Worm (Caenorhabditis elegans) whole organism, L4 larva: ENCODE data around the gene C29F5.1.

Source experiments
- F44E2.7 ChIP-seq: fragments of 200-800 bp; sonication (Bioruptor generic); IDR thresholded peaks from 2 replicates; pipeline ENCODE4 v2.1.2; 2022; ENCODE audit warnings: missing genetic modification characterization, missing compliant biosample characterization
- F49E8.2 ChIP-seq: sonication (generic microtip); optimal IDR thresholded peaks from 2 replicates; lab custom pipeline; 2016; ENCODE audit warnings: missing compliant biosample characterization, mild to moderate bottlenecking, missing genetic modification characterization, borderline replicate concordance
- R02D3.7 ChIP-seq: fragments of 150-350 bp; sonication (generic microtip); optimal IDR thresholded peaks from 3 replicates; lab custom pipeline; 2014; ENCODE audit warnings: missing biosample characterization, missing genetic modification characterization
- T26A8.4 ChIP-seq: fragments of 200-800 bp; sonication (Bioruptor generic); IDR thresholded peaks from 2 replicates; pipeline ENCODE4 v1.3.6; 2022; ENCODE audit warnings: missing genetic modification characterization, missing compliant biosample characterization
- ZK337.2 ChIP-seq: fragments of 200-800 bp; sonication (Bioruptor generic); IDR thresholded peaks from 2 replicates; pipeline ENCODE4 v1.3.6; 2022; ENCODE audit warnings: missing genetic modification reagents, missing genetic modification characterization, missing compliant biosample characterization
- ZK546.5 ChIP-seq, 2 experiments: sonication (generic microtip); optimal IDR thresholded peaks; 2 replicates each; lab custom pipeline; 2017; ENCODE audit warnings: missing biosample characterization in 2 of 2, missing genetic modification characterization in 2 of 2
- aha-1 ChIP-seq: fragments of 150-350 bp; peaks from one replicate; lab custom pipeline; 2014; ENCODE audit warnings: missing biosample characterization, missing genetic modification characterization
- aly-2 ChIP-seq: sonication (generic microtip); optimal IDR thresholded peaks from 2 replicates; lab custom pipeline; 2018; ENCODE audit warnings: missing biosample characterization, missing genetic modification characterization
- ama-1 ChIP-seq: fragments of 150-350 bp; optimal IDR thresholded peaks from 2 replicates; lab custom pipeline; 2014; ENCODE audit warnings: inconsistent platforms, mixed read lengths
- ceh-32 ChIP-seq: sonication (generic microtip); optimal IDR thresholded peaks from 2 replicates; lab custom pipeline; 2016; ENCODE audit warnings: mild to moderate bottlenecking, missing genetic modification characterization, missing compliant biosample characterization; ENCODE audit not compliant: poor library complexity
- ceh-44 ChIP-seq: fragments of 200-800 bp; sonication (Bioruptor generic); IDR thresholded peaks from 2 replicates; pipeline ENCODE4 v1.3.6; 2022; ENCODE audit warnings: missing genetic modification reagents, missing genetic modification characterization, missing compliant biosample characterization
- ceh-62 ChIP-seq: sonication (generic microtip); optimal IDR thresholded peaks from 2 replicates; lab custom pipeline; 2017; ENCODE audit warnings: missing biosample characterization, missing genetic modification characterization
- ceh-82 ChIP-seq: sonication (generic microtip); optimal IDR thresholded peaks from 2 replicates; lab custom pipeline; 2017; ENCODE audit warnings: missing biosample characterization, missing genetic modification characterization
- cey-2 ChIP-seq: sonication (generic microtip); optimal IDR thresholded peaks from 3 replicates; lab custom pipeline; 2017; ENCODE audit warnings: missing genetic modification characterization, mild to moderate bottlenecking, missing compliant biosample characterization, antibody characterized with exemption, borderline replicate concordance; ENCODE audit not compliant: insufficient read depth
- ctbp-1 ChIP-seq: fragments of 200-800 bp; sonication (Bioruptor generic); IDR thresholded peaks from 2 replicates; pipeline ENCODE4 v1.3.6; 2022; ENCODE audit warnings: missing genetic modification reagents, missing genetic modification characterization, missing compliant biosample characterization
- daf-19 ChIP-seq: fragments of 200-800 bp; sonication (Bioruptor generic); conservative IDR thresholded peaks from 2 replicates; pipeline ENCODE4 v1.3.6; 2022; ENCODE audit warnings: missing genetic modification characterization, missing compliant biosample characterization
- daf-8 ChIP-seq: fragments of 200-800 bp; sonication (Bioruptor generic); IDR thresholded peaks from 2 replicates; pipeline ENCODE4 v1.3.6; 2022; ENCODE audit warnings: missing genetic modification characterization, missing compliant biosample characterization
- duxl-1 ChIP-seq: sonication (generic microtip); optimal IDR thresholded peaks from 2 replicates; lab custom pipeline; 2016; ENCODE audit warnings: mild to moderate bottlenecking, missing genetic modification characterization, moderate library complexity, missing compliant biosample characterization; ENCODE audit not compliant: poor library complexity
- fkh-10 ChIP-seq: fragments of 150-350 bp; optimal IDR thresholded peaks from 2 replicates; lab custom pipeline; 2014; ENCODE audit warnings: missing biosample characterization, missing genetic modification reagents, missing genetic modification characterization
- fos-1 ChIP-seq: fragments of 150-350 bp; optimal IDR thresholded peaks from 2 replicates; lab custom pipeline; 2014; ENCODE audit warnings: missing biosample characterization, missing genetic modification characterization
- gei-8 ChIP-seq: fragments of 200-800 bp; sonication (Bioruptor generic); optimal IDR thresholded peaks from 2 replicates; lab custom pipeline; 2018; ENCODE audit warnings: mild to moderate bottlenecking, missing genetic modification characterization, missing compliant biosample characterization
- hif-1 ChIP-seq, 2 experiments: sonication (generic microtip); optimal IDR thresholded peaks; 2 replicates each; lab custom pipeline; 2016 to 2017; ENCODE audit warnings: missing compliant biosample characterization in 2 of 2, missing genetic modification characterization in 2 of 2, missing genetic modification reagents in 2 of 2, missing genotype in 2 of 2, mild to moderate bottlenecking in 1 of 2
- lin-1 ChIP-seq: fragments of 200-800 bp; sonication (Bioruptor generic); IDR thresholded peaks from 2 replicates; pipeline ENCODE4 v1.3.6; 2022; ENCODE audit warnings: missing genetic modification reagents, missing genetic modification characterization, missing compliant biosample characterization
- lin-13 ChIP-seq: fragments of 150-350 bp; optimal IDR thresholded peaks from 2 replicates; lab custom pipeline; 2014; ENCODE audit warnings: missing biosample characterization, missing genetic modification reagents, missing genetic modification characterization
- lin-29 ChIP-seq: fragments of 200-800 bp; sonication (Bioruptor generic); IDR thresholded peaks from 2 replicates; pipeline ENCODE4 v1.3.6; 2022; ENCODE audit warnings: missing genetic modification reagents, missing genetic modification characterization, missing compliant biosample characterization
- lin-38 ChIP-seq: fragments of 200-800 bp; sonication (Bioruptor generic); IDR thresholded peaks from 2 replicates; pipeline ENCODE4 v1.3.6; 2022; ENCODE audit warnings: missing genetic modification reagents, missing genetic modification characterization, missing compliant biosample characterization
- lsy-2 ChIP-seq, 2 experiments: fragments of 150-350 bp in 1 of 2; sonication (generic microtip) in 1 of 2; optimal IDR thresholded peaks; 2 replicates each; lab custom pipeline; 2014 to 2017; ENCODE audit warnings: missing biosample characterization in 2 of 2, missing genetic modification characterization in 2 of 2
- madf-5 ChIP-seq, 2 experiments: fragments of 200-800 bp; sonication (Bioruptor generic); IDR thresholded peaks; 2 replicates each; pipeline ENCODE4 v1.3.6; 2022; ENCODE audit warnings: missing compliant biosample characterization in 2 of 2, missing genetic modification characterization in 2 of 2
- madf-9 ChIP-seq: fragments of 200-800 bp; sonication (Bioruptor generic); conservative IDR thresholded peaks from 2 replicates; pipeline ENCODE4 v1.3.6; 2022; ENCODE audit warnings: missing genetic modification reagents, missing genetic modification characterization, missing compliant biosample characterization
- mdl-1 ChIP-seq, 2 experiments: fragments of 150-350 bp in 1 of 2; sonication (generic microtip) in 1 of 2; optimal IDR thresholded peaks; 2 replicates each; lab custom pipeline; 2014 to 2017; ENCODE audit warnings: missing biosample characterization in 2 of 2, missing genetic modification characterization in 2 of 2
- mdt-29 ChIP-seq: fragments of 200-800 bp; sonication (Bioruptor generic); IDR thresholded peaks from 2 replicates; pipeline ENCODE4 v1.3.6; 2022; ENCODE audit warnings: missing genetic modification reagents, missing genetic modification characterization, missing compliant biosample characterization
- mes-2 ChIP-seq: sonication (generic microtip); optimal IDR thresholded peaks from 2 replicates; lab custom pipeline; 2016; ENCODE audit warnings: missing genotype, mild to moderate bottlenecking, missing genetic modification characterization, missing compliant biosample characterization; ENCODE audit not compliant: poor library complexity, severe bottlenecking
- mxl-3 ChIP-seq: fragments of 200-800 bp; sonication (Bioruptor generic); optimal IDR thresholded peaks from 2 replicates; lab custom pipeline; 2018; ENCODE audit warnings: mild to moderate bottlenecking, missing genetic modification characterization, missing compliant biosample characterization
- nhr-10 ChIP-seq: fragments of 150-350 bp; optimal IDR thresholded peaks from 2 replicates; lab custom pipeline; 2014; ENCODE audit warnings: missing biosample characterization, missing genetic modification characterization
- nhr-102 ChIP-seq: sonication (generic microtip); optimal IDR thresholded peaks from 2 replicates; lab custom pipeline; 2016; ENCODE audit warnings: mild to moderate bottlenecking, missing genetic modification characterization, moderate library complexity, missing compliant biosample characterization
- nhr-237 ChIP-seq: sonication (generic microtip); optimal IDR thresholded peaks from 2 replicates; lab custom pipeline; 2017; ENCODE audit warnings: missing biosample characterization, missing genetic modification characterization
- nhr-25 ChIP-seq: sonication (generic microtip); optimal IDR thresholded peaks from 2 replicates; lab custom pipeline; 2017; ENCODE audit warnings: missing genetic modification characterization, mild to moderate bottlenecking, missing compliant biosample characterization, antibody characterized with exemption, moderate library complexity, borderline replicate concordance; ENCODE audit not compliant: insufficient read depth
- nhr-28 ChIP-seq: fragments of 150-350 bp; optimal IDR thresholded peaks from 2 replicates; lab custom pipeline; 2014; ENCODE audit warnings: missing biosample characterization, missing genetic modification characterization
- nhr-42 ChIP-seq: fragments of 200-800 bp; sonication (Bioruptor generic); IDR thresholded peaks from 2 replicates; pipeline ENCODE4 v1.3.6; 2022; ENCODE audit warnings: missing genetic modification characterization, missing compliant biosample characterization
- nhr-6 ChIP-seq: fragments of 150-350 bp; optimal IDR thresholded peaks from 2 replicates; lab custom pipeline; 2014; ENCODE audit warnings: missing biosample characterization, missing genetic modification characterization
- nhr-77 ChIP-seq: fragments of 150-350 bp; optimal IDR thresholded peaks from 2 replicates; lab custom pipeline; 2014; ENCODE audit warnings: missing biosample characterization, missing genetic modification characterization
- set-16 ChIP-seq: fragments of 200-800 bp; sonication (Bioruptor generic); IDR thresholded peaks from 2 replicates; pipeline ENCODE4 v1.3.6; 2022; ENCODE audit warnings: missing genetic modification reagents, missing genetic modification characterization, missing compliant biosample characterization
- skn-1 ChIP-seq: fragments of 150-350 bp; optimal IDR thresholded peaks from 2 replicates; lab custom pipeline; 2014; ENCODE audit warnings: missing biosample characterization, missing genetic modification characterization
- snpc-1.2 ChIP-seq: fragments of 200-800 bp; sonication (Bioruptor generic); IDR thresholded peaks from 2 replicates; pipeline ENCODE4 v1.3.6; 2022; ENCODE audit warnings: missing genetic modification reagents, missing genetic modification characterization, missing compliant biosample characterization
- snpc-4 ChIP-seq: fragments of 150-350 bp; optimal IDR thresholded peaks from 2 replicates; lab custom pipeline; 2014; ENCODE audit warnings: missing biosample characterization, missing genetic modification characterization
- spr-1 ChIP-seq: sonication (generic microtip); optimal IDR thresholded peaks from 2 replicates; lab custom pipeline; 2016; ENCODE audit warnings: mild to moderate bottlenecking, missing genetic modification characterization, missing compliant biosample characterization
- unc-130 ChIP-seq: sonication (generic microtip); optimal IDR thresholded peaks from 2 replicates; lab custom pipeline; 2016; ENCODE audit warnings: missing genetic modification reagents, missing genetic modification characterization, missing compliant biosample characterization
- unc-39 ChIP-seq: sonication (generic microtip); optimal IDR thresholded peaks from 2 replicates; lab custom pipeline; 2017; ENCODE audit warnings: missing biosample characterization, missing genetic modification characterization
- zfp-3 ChIP-seq: fragments of 200-800 bp; sonication (Bioruptor generic); conservative IDR thresholded peaks from 2 replicates; pipeline ENCODE4 v1.3.6; 2022; ENCODE audit warnings: missing genetic modification reagents, missing genetic modification characterization, missing compliant biosample characterization
- zip-11 ChIP-seq: fragments of 200-800 bp; sonication (Bioruptor generic); IDR thresholded peaks from 2 replicates; pipeline ENCODE4 v1.3.6; 2022; ENCODE audit warnings: missing genetic modification characterization, missing compliant biosample characterization
- ztf-7 ChIP-seq: fragments of 150-350 bp; optimal IDR thresholded peaks from 2 replicates; lab custom pipeline; 2014; ENCODE audit warnings: missing biosample characterization, missing genetic modification characterization

The C29F5.1 gene

DNA sequence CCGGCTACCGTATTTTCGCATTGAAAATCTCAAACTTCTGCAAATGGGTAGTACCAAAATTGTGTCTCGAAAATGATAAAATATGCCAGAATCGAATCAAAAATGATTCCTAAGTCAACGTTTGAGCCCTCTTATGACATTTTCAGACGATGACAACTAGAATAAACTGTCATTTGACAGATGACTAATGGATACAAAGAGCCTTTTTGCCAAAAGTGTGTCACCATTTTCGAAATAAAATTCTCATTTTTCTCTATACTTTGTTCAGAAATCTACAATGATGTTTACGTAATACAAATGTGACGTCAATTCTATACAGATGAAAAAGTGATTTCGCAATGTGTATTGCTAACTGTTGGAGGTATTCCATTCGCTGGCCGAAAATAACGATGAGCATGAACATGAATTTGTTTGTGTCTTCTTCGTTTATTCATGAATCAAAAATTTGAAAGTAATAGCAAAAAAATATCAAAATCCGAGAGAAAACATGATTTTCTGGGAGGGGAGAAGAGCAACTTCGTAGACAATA, 43.3 kb downstream of the C29F5.1 start (continued):
- TF ChIP-seq lin-29 (GFP tag; lab: Robert Waterston, UW) (peak; percentile 55; the same call in 1 of the 2 replicates), fos-1 (tag; lab: Kevin White, UChicago) (no peak), nhr-25 (peak; percentile 17), mdt-29 (GFP tag; lab: Robert Waterston, UW) (peak; percentile 86), lin-38 (peak; percentile 66), ctbp-1 (peak; percentile 74), hif-1 (tag; optimal IDR thresholded peaks at IDR 0.05; lab: Kevin White, UChicago) (peak in 1 of 2 experiments; percentile 56), zfp-3 (peak; percentile 98), nhr-6 (peak; percentile 82), lin-1 (peak; percentile 77; the same call in 1 of the 2 replicates), daf-8 (GFP tag; lab: Robert Waterston, UW) (0 out of 2 replicates have a peak, but pooled peaks have one; percentile 26), mxl-3 (peak; percentile 18), snpc-4 (no peak), nhr-237 (tag; lab: Kevin White, UChicago) (no peak), ceh-32 (no peak), ama-1 (peak; percentile 93), nhr-102 (tag; lab: Kevin White, UChicago) (peak; percentile 76), snpc-1.2 (GFP tag; lab: Robert Waterston, UW) (peak; percentile 65), nhr-28 (tag; lab: Kevin White, UChicago) (peak; percentile 26), aly-2 (no peak), nhr-10 (tag; lab: Kevin White, UChicago) (no peak), ZK546.5 (tag; optimal IDR thresholded peaks at IDR 0.05; lab: Kevin White, UChicago) (no peak), R02D3.7 (tag; lab: Kevin White, UChicago) (no peak), daf-19 (GFP tag; lab: Robert Waterston, UW) (peak; percentile 77), F44E2.7 (GFP tag; lab: Robert Waterston, UW) (no peak), aha-1 (tag; lab: Kevin White, UChicago) (peak; percentile 75), ceh-62 (tag; lab: Kevin White, UChicago) (no peak), unc-39 (no peak), ceh-44 (GFP tag; lab: Robert Waterston, UW) (no peak), nhr-77 (tag; lab: Kevin White, UChicago) (peak; percentile 80), unc-130 (GFP tag; lab: Kevin White, UChicago) (no peak), spr-1 (peak; percentile 70), duxl-1 (tag; lab: Kevin White, UChicago) (no peak), zip-11 (no peak), gei-8 (peak; percentile 58), lin-13 (GFP tag; lab: Kevin White, UChicago) (peak; percentile 76), ZK337.2 (GFP tag; lab: Robert Waterston, UW) (0 out of 2 replicates have a peak, but pooled peaks have one; percentile 21), ztf-7 (tag; lab: Kevin White, UChicago) (peak; percentile 64), nhr-42 (GFP tag; lab: Robert Waterston, UW) (no peak), set-16 (GFP tag; lab: Robert Waterston, UW) (no peak), skn-1 (tag; lab: Kevin White, UChicago) (no peak), ceh-82 (tag; lab: Kevin White, UChicago) (no peak), madf-5 (GFP tag; IDR thresholded peaks at IDR 0.05; lab: Robert Waterston, UW) (peak in 1 of 2 experiments; percentile 65; a peak in 1 of 4 replicates), T26A8.4 (GFP tag; lab: Robert Waterston, UW) (peak; percentile 94), fkh-10 (no peak), F49E8.2 (no peak), madf-9 (GFP tag; lab: Robert Waterston, UW) (no peak; the same call in 1 of the 2 replicates), lsy-2 (tag; optimal IDR thresholded peaks at IDR 0.05; lab: Kevin White, UChicago) (peak; percentile 70 to 72), mdl-1 (tag; optimal IDR thresholded peaks at IDR 0.05; lab: Kevin White, UChicago) (no peak), cey-2 (no peak), mes-2 (peak; percentile 47)
